Worm (Caenorhabditis elegans): ENCODE data around the gene srt-6.
A peak's percentile ranks its signal among the peaks of the same experiment; 100 is the strongest.

- TF ChIP-seq bed-1 (GFP tag; IDR thresholded peaks at IDR 0.05) = no peak
- no peak for TF ChIP-seq dpff-1 (tag; optimal IDR thresholded peaks at IDR 0.05)
- no peak for TF ChIP-seq unc-62 (GFP tag; optimal IDR thresholded peaks at IDR 0.05)
- no peak for TF ChIP-seq ceh-40 (GFP tag; IDR thresholded peaks at IDR 0.05)
- 0 out of 2 replicates have a peak, but pooled peaks have one; percentile 29 for TF ChIP-seq Y56A3A.18 (GFP tag; IDR thresholded peaks at IDR 0.05)
- peak; percentile 67 for TF ChIP-seq ama-1 (optimal IDR thresholded peaks at IDR 0.05)
- no peak for TF ChIP-seq ama-1 (GFP tag; optimal IDR thresholded peaks at IDR 0.05)
- TF ChIP-seq nfya-1 (tag; optimal IDR thresholded peaks at IDR 0.05; ENCODE audit: borderline replicate concordance, insufficient read depth) = no peak
- TF ChIP-seq nhr-179 (tag; optimal IDR thresholded peaks at IDR 0.05) = no peak
- TF ChIP-seq egl-44 (GFP tag; IDR thresholded peaks at IDR 0.05) = no peak
- peak; percentile 46 for TF ChIP-seq tbp1 (GFP tag; optimal IDR thresholded peaks at IDR 0.05)
Measured at ce11 chrV:7434805-7435363, 26.3 kb upstream of the srt-6 start.

All from whole organism, young adult.